Worm (Caenorhabditis elegans) whole organism, midembryonic: ENCODE results near the gene ugt-7.

ENCODE experiments used
- klf-2 ChIP-seq: fragments of 200-800 bp; sonication (Bioruptor generic); conservative IDR thresholded peaks from 2 replicates; pipeline ENCODE4 v1.3.6; 2022; ENCODE audit warnings: missing genetic modification reagents, missing genetic modification characterization, missing compliant biosample characterization
- med-1 ChIP-seq: sonication (generic microtip); optimal IDR thresholded peaks from 2 replicates; lab custom pipeline; 2017; ENCODE audit warnings: missing genetic modification characterization, mild to moderate bottlenecking, missing compliant biosample characterization, antibody characterized with exemption, missing genetic modification reagents; ENCODE audit not compliant: insufficient read depth
- ref-1 ChIP-seq: fragments of 200-800 bp; sonication (Bioruptor generic); conservative IDR thresholded peaks from 2 replicates; pipeline ENCODE4 v1.3.6; 2022; ENCODE audit warnings: missing genetic modification reagents, missing genetic modification characterization, missing compliant biosample characterization
- tab-1 ChIP-seq: fragments of 200-800 bp; sonication (Bioruptor generic); IDR thresholded peaks from 2 replicates; pipeline ENCODE4 v1.3.6; 2022; ENCODE audit warnings: missing genetic modification characterization, missing compliant biosample characterization
- ztf-23 ChIP-seq: fragments of 200-800 bp; sonication (Bioruptor generic); IDR thresholded peaks from 2 replicates; pipeline ENCODE4 v1.3.6; 2022; ENCODE audit warnings: missing genetic modification reagents, missing genetic modification characterization, missing compliant biosample characterization
- ztf-29 ChIP-seq: fragments of 200-800 bp; sonication (Bioruptor generic); IDR thresholded peaks from 2 replicates; pipeline ENCODE4 v1.3.6; 2022; ENCODE audit warnings: missing genetic modification reagents, missing genetic modification characterization, missing compliant biosample characterization

- TF ChIP-seq ztf-29 (GFP tag; lab: Robert Waterston, UW) (no peak), klf-2 (GFP tag; lab: Robert Waterston, UW) (no peak), ref-1 (no peak), ztf-23 (no peak), med-1 (no peak), tab-1 (GFP tag; lab: Robert Waterston, UW) (no peak)
Observed at ce11 chrV:5039559-5039958, 39.2 kb upstream of the ugt-7 start, which contains the start of gene K11D12.11.
